Fruit fly (Drosophila melanogaster): ENCODE data around the gene TkR99D.

Gene TkR99D

DNA sequence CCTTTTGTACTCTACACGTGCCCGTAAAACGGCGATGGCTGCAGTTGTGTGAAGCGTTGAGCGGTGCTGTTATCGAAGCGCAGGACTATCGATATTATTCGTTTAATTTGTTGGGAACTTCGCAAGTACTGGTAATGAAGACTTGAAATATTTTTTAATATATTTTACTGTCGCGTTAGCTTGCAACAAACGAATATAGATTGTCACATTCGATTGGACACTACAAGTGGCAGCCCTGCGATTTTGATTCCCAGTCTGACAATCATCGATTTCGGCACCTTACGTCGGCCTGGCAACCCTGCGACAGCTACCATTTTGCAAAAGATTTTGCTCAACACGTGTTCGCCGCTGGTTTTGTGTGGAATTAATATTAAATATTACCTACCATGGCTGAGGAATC, 35.4 kb upstream of the TkR99D start, which contains the start of the genes Nlp and Nph (continued):
- TF ChIP-seq ems (GFP tag; optimal IDR thresholded peaks at IDR 0.05) (peak; percentile 3), Opbp (GFP tag; IDR thresholded peaks at IDR 0.05; ENCODE audit: partially characterized antibody) (peak; percentile 76), CG11247 (GFP tag; IDR thresholded peaks at IDR 0.05) (no peak), hbn (GFP tag; IDR thresholded peaks at IDR 0.05; ENCODE audit: partially characterized antibody) (peak; percentile 88), ase (GFP tag; IDR thresholded peaks at IDR 0.05) (no peak), Ets97D (GFP tag; optimal IDR thresholded peaks at IDR 0.05) (peak; percentile 71), Xbp1 (GFP tag; optimal IDR thresholded peaks at IDR 0.05) (peak; percentile 35), CG7963 (GFP tag; IDR thresholded peaks at IDR 0.05; ENCODE audit: partially characterized antibody) (peak; percentile 62), CG7372 (GFP tag; IDR thresholded peaks at IDR 0.05) (0 out of 2 replicates have a peak, but pooled peaks have one; percentile 35), CoRest (tag; optimal IDR thresholded peaks at IDR 0.05) (peak; percentile 15), H15 (GFP tag; IDR thresholded peaks at IDR 0.05) (no peak), cato (GFP tag; optimal IDR thresholded peaks at IDR 0.05; ENCODE audit: borderline replicate concordance) (no peak), CG17385 (GFP tag; optimal IDR thresholded peaks at IDR 0.05) (peak; percentile 5), CG1832 (GFP tag; optimal IDR thresholded peaks at IDR 0.05) (no peak), fd64A (GFP tag; optimal IDR thresholded peaks at IDR 0.05) (no peak), fru (optimal IDR thresholded peaks at IDR 0.05) (no peak), CG17186 (GFP tag; optimal IDR thresholded peaks at IDR 0.05) (peak; percentile 80), unc-4 (GFP tag; IDR thresholded peaks at IDR 0.05; ENCODE audit: partially characterized antibody) (peak; percentile 90), Antp (GFP tag; optimal IDR thresholded peaks at IDR 0.05) (no peak), hb (GFP tag; IDR thresholded peaks at IDR 0.05; ENCODE audit: partially characterized antibody) (peak; percentile 83), Kr (GFP tag; optimal IDR thresholded peaks at IDR 0.05) (no peak), CG9876 (GFP tag; optimal IDR thresholded peaks at IDR 0.05) (no peak), vfl (GFP tag; optimal IDR thresholded peaks at IDR 0.05) (no peak), Dip3 (GFP tag; optimal IDR thresholded peaks at IDR 0.05) (peak; percentile 15), tgo (GFP tag; IDR thresholded peaks at IDR 0.05) (no peak; the same call in 2 of the 3 replicates), lmd (GFP tag; IDR thresholded peaks at IDR 0.05) (no peak), chinmo (GFP tag; IDR thresholded peaks at IDR 0.05; ENCODE audit: partially characterized antibody) (peak; percentile 74; the same call in 1 of the 4 replicates), CG33213 (GFP tag; optimal IDR thresholded peaks at IDR 0.05) (peak; percentile 19), Bdp1 (GFP tag; optimal IDR thresholded peaks at IDR 0.05) (no peak), B-H2 (GFP tag; optimal IDR thresholded peaks at IDR 0.05) (peak; percentile 29), CG7786 (GFP tag; optimal IDR thresholded peaks at IDR 0.05) (peak; percentile 7), HLHmδ (GFP tag; optimal IDR thresholded peaks at IDR 0.05) (no peak), Doc2 (GFP tag; IDR thresholded peaks at IDR 0.05) (no peak), B-H1 (GFP tag; IDR thresholded peaks at IDR 0.05) (no peak), repo (GFP tag; optimal IDR thresholded peaks at IDR 0.05) (no peak), pum (GFP tag; optimal IDR thresholded peaks at IDR 0.05) (no peak), toy (GFP tag; IDR thresholded peaks at IDR 0.05) (no peak), CG18262 (tag; optimal IDR thresholded peaks at IDR 0.05) (peak; percentile 32)

DNA sequence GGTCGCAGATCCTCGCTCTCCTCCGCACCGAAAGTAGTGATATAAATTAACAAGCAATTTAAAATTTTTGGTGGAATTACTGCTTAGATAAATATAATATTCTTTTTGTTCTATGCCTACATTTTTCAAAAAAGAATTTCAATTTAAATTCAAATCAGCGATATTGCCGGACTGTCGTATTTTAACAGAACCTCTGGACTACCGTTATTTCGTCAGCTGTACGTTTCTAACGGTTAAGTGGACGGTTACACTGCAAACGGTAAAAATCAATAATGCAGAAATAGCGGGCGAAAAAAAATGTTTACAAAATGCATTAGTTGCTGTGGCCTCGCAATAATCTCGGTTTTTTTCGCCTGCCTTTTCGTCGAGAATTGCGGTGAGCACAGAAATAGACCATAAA, 31.0 kb upstream of the TkR99D start, which contains the start of gene Tace:
Gene Tace, plus strand, starts transcription at position 245 of the 400 bp plus-strand sequence.
- TF ChIP-seq CG8281 (tag; optimal IDR thresholded peaks at IDR 0.05) (no peak), YL-1 (GFP tag; optimal IDR thresholded peaks at IDR 0.05) (peak; percentile 5), CG10267 (tag; optimal IDR thresholded peaks at IDR 0.05) (no peak), Drgx (GFP tag; IDR thresholded peaks at IDR 0.05) (no peak), CG10462 (GFP tag; optimal IDR thresholded peaks at IDR 0.05) (peak; percentile 95), CG34422 (GFP tag; IDR thresholded peaks at IDR 0.05) (no peak), CG6689 (GFP tag; IDR thresholded peaks at IDR 0.05) (no peak), Usf (GFP tag; optimal IDR thresholded peaks at IDR 0.05) (no peak), Dll (GFP tag; IDR thresholded peaks at IDR 0.05; ENCODE audit: partially characterized antibody) (no peak), zen (tag; optimal IDR thresholded peaks at IDR 0.05) (peak; percentile 48), gcm (GFP tag; optimal IDR thresholded peaks at IDR 0.05) (no peak), sens-2 (GFP tag; IDR thresholded peaks at IDR 0.05) (no peak), caup (GFP tag; optimal IDR thresholded peaks at IDR 0.05; ENCODE audit: severe bottlenecking) (no peak), CG15479 (GFP tag; optimal IDR thresholded peaks at IDR 0.05) (no peak), Myb (GFP tag; optimal IDR thresholded peaks at IDR 0.05) (peak; percentile 76), BEAF-32 (GFP tag; optimal IDR thresholded peaks at IDR 0.05) (peak; percentile 7)
